Worm (Caenorhabditis elegans) whole organism, L2 larva: ENCODE measurements around the gene hot-6.

Experiments
- ZK546.5 ChIP-seq: sonication (generic microtip); optimal IDR thresholded peaks from 2 replicates; lab custom pipeline; 2017; ENCODE audit warnings: missing biosample characterization, missing genetic modification characterization
- alr-1 ChIP-seq: fragments of 150-350 bp; optimal IDR thresholded peaks from 2 replicates; lab custom pipeline; 2014; ENCODE audit warnings: missing biosample characterization, missing genetic modification characterization
- ama-1 ChIP-seq: fragments of 150-350 bp; optimal IDR thresholded peaks from 2 replicates; lab custom pipeline; 2018; ENCODE audit warnings: inconsistent platforms
- blmp-1 ChIP-seq: sonication (generic microtip); optimal IDR thresholded peaks from 2 replicates; lab custom pipeline; 2017; ENCODE audit warnings: missing genetic modification characterization, mild to moderate bottlenecking, missing compliant biosample characterization, antibody characterized with exemption, moderate library complexity; ENCODE audit not compliant: insufficient read depth
- ceh-82 ChIP-seq: fragments of 150-350 bp; optimal IDR thresholded peaks from 2 replicates; lab custom pipeline; 2014; ENCODE audit warnings: missing biosample characterization, missing genetic modification characterization
- dmd-4 ChIP-seq: sonication (generic microtip); optimal IDR thresholded peaks from 2 replicates; lab custom pipeline; 2017; ENCODE audit warnings: missing biosample characterization, missing genetic modification characterization
- fos-1 ChIP-seq: fragments of 150-350 bp; optimal IDR thresholded peaks from 2 replicates; lab custom pipeline; 2014; ENCODE audit warnings: missing biosample characterization, missing genetic modification characterization
- mdl-1 ChIP-seq, 2 experiments: fragments of 150-350 bp in 1 of 2; sonication (generic microtip) in 1 of 2; optimal IDR thresholded peaks; 2 replicates each; lab custom pipeline; 2017; ENCODE audit warnings: missing biosample characterization in 2 of 2, missing genetic modification characterization in 2 of 2
- nhr-25 ChIP-seq: fragments of 150-350 bp; sonication (generic microtip); optimal IDR thresholded peaks from 3 replicates; lab custom pipeline; 2014; ENCODE audit warnings: missing biosample characterization, missing genetic modification characterization
- unc-62 ChIP-seq: fragments of 150-350 bp; optimal IDR thresholded peaks from 2 replicates; lab custom pipeline; 2014; ENCODE audit warnings: missing biosample characterization, missing genetic modification reagents, missing genetic modification characterization
- zag-1 ChIP-seq: fragments of 150-350 bp; optimal IDR thresholded peaks from 2 replicates; lab custom pipeline; 2014; ENCODE audit warnings: missing biosample characterization, missing genetic modification characterization

DNA sequence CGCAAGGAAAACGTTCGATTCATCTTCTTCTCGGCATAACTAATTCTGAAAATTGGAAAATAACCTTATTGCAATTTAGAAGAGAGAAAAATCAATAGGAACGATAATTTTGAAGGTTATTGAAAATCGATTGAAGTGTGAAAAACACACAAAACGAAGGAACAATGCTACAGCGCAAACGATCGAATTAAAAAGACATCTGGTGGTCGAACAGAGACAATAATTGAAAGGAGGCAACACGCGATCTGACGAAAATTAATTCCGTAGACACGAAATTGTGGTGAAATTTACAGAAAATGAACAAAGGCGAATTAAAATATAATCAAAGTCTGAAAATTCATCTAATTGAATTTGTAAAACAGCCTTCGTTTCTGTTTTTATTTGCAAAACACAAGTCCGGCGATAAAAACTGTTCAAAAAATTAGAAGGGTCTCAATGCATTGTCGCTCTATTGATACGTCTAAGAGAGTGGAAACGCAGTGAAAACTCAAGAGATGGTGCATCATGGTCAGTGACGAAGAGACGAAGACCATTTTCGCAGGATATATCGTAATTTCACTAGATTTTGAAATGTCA, 16.7 kb upstream of the hot-6 start, which contains the start of gene pak-2:
- TF ChIP-seq ama-1 (lab: Kevin White, UChicago): no peak
- TF ChIP-seq unc-62: no peak
- TF ChIP-seq nhr-25 (tag; lab: Kevin White, UChicago): peak; percentile 76
- TF ChIP-seq dmd-4: no peak
- TF ChIP-seq alr-1 (tag; lab: Kevin White, UChicago): no peak
- TF ChIP-seq ZK546.5 (tag; lab: Kevin White, UChicago): no peak
- peak; percentile 39 for TF ChIP-seq blmp-1 (tag; lab: Kevin White, UChicago)
- no peak for TF ChIP-seq ceh-82 (tag; lab: Kevin White, UChicago)
- peak; percentile 76 for TF ChIP-seq fos-1
- no peak for TF ChIP-seq mdl-1 (tag; optimal IDR thresholded peaks at IDR 0.05; lab: Kevin White, UChicago)
- peak; percentile 12 for TF ChIP-seq zag-1
